Fruit fly (Drosophila melanogaster) whole organism, embryonic: ENCODE results near the gene CG6739.

Source experiments
- Aef1 ChIP-seq: fragments of 200-800 bp; sonication (Bioruptor generic); IDR thresholded peaks from 3 replicates; pipeline ENCODE4 v1.3.6; 2022; ENCODE audit warnings: missing biosample characterization, missing genetic modification characterization
- CG31441 ChIP-seq: fragments of 200-800 bp; sonication (Bioruptor generic); IDR thresholded peaks from 2 replicates; pipeline ENCODE4 v1.3.6; 2022; ENCODE audit warnings: missing biosample characterization, missing genetic modification characterization
- CG32767 ChIP-seq: fragments of 200-800 bp; sonication (Bioruptor generic); IDR thresholded peaks from 2 replicates; pipeline ENCODE4 v1.3.6; 2022; ENCODE audit warnings: missing biosample characterization, missing genetic modification characterization
- CG7786 ChIP-seq: fragments of 200-800 bp; sonication (Bioruptor generic); optimal IDR thresholded peaks from 2 replicates; lab custom pipeline; 2016; ENCODE audit warnings: missing biosample characterization, missing genetic modification characterization
- Hsf ChIP-seq: fragments of 200-800 bp; sonication (Bioruptor generic); optimal IDR thresholded peaks from 3 replicates; lab custom pipeline; 2016; ENCODE audit warnings: missing biosample characterization, missing genetic modification characterization
- Mes4 ChIP-seq: fragments of 200-800 bp; sonication (Bioruptor generic); optimal IDR thresholded peaks from 2 replicates; lab custom pipeline; 2016; ENCODE audit warnings: missing biosample characterization, missing genetic modification characterization
- amos ChIP-seq: fragments of 200-800 bp; sonication (Bioruptor generic); IDR thresholded peaks from 2 replicates; pipeline ENCODE4 v1.3.6; 2022; ENCODE audit warnings: missing biosample characterization, missing genetic modification characterization; ENCODE audit not compliant: partially characterized antibody
- fd102C ChIP-seq: fragments of 200-800 bp; sonication (Bioruptor generic); optimal IDR thresholded peaks from 2 replicates; lab custom pipeline; 2018; ENCODE audit warnings: missing biosample characterization, mild to moderate bottlenecking, missing genetic modification characterization, moderate library complexity
- jing ChIP-seq: fragments of 200-800 bp; sonication (Bioruptor generic); optimal IDR thresholded peaks from 2 replicates; lab custom pipeline; 2018; ENCODE audit warnings: missing biosample characterization, mild to moderate bottlenecking, missing genetic modification characterization
- kay ChIP-seq: fragments of 200-800 bp; sonication (Bioruptor generic); optimal IDR thresholded peaks from 2 replicates; lab custom pipeline; 2016; ENCODE audit warnings: missing biosample characterization, missing genetic modification characterization

dm6 chr2L:7618563-7618962 is 10.4 kb downstream of the CG6739 start:
- TF ChIP-seq Aef1 (GFP tag; lab: Robert Waterston, UW) (no peak), fd102C (GFP tag; lab: Kevin White, UChicago) (no peak), Hsf (GFP tag; lab: Kevin White, UChicago) (no peak), CG7786 (GFP tag; lab: Kevin White, UChicago) (no peak), amos (GFP tag; lab: Robert Waterston, UW) (no peak), kay (GFP tag; lab: Kevin White, UChicago) (no peak), CG31441 (GFP tag; lab: Robert Waterston, UW) (no peak), jing (GFP tag; lab: Kevin White, UChicago) (no peak), CG32767 (GFP tag; lab: Robert Waterston, UW) (no peak), Mes4 (GFP tag; lab: Kevin White, UChicago) (no peak)
